Worm (Caenorhabditis elegans): Measurements from ENCODE around the gene dlc-3.

ce11 chrIV:16410078-16410636, 21.9 kb upstream of the dlc-3 start:
- no peak for TF ChIP-seq mxl-1 (tag; optimal IDR thresholded peaks at IDR 0.05)
- TF ChIP-seq ceh-27 (GFP tag; optimal IDR thresholded peaks at IDR 0.05), result no peak
- no peak for TF ChIP-seq ama-1 (optimal IDR thresholded peaks at IDR 0.05)
- no peak for TF ChIP-seq ama-1 (GFP tag; optimal IDR thresholded peaks at IDR 0.05)
- no peak for TF ChIP-seq madf-10 (tag; optimal IDR thresholded peaks at IDR 0.05)
- TF ChIP-seq F57A8.1 (GFP tag; optimal IDR thresholded peaks at IDR 0.05), result no peak
- no peak for TF ChIP-seq egrh-3 (GFP tag; IDR thresholded peaks at IDR 0.05)
- no peak for TF ChIP-seq lag-1 (GFP tag; IDR thresholded peaks at IDR 0.05)
- TF ChIP-seq Y95B8A.8 (GFP tag; IDR thresholded peaks at IDR 0.05), result no peak
- no peak for TF ChIP-seq pha-4 (tag; optimal IDR thresholded peaks at IDR 0.05)
- no peak for TF ChIP-seq C06A6.2 (GFP tag; conservative IDR thresholded peaks at IDR 0.05)
- no peak for TF ChIP-seq unc-62 (GFP tag; optimal IDR thresholded peaks at IDR 0.05)
- TF ChIP-seq sea-2 (GFP tag; IDR thresholded peaks at IDR 0.05), result no peak
